Fruit fly (Drosophila melanogaster) whole organism, embryonic: Measurements from ENCODE around the gene ida.

ENCODE experiments used
- CG30020 ChIP-seq: fragments of 200-800 bp; optimal IDR thresholded peaks from 2 replicates; lab custom pipeline; 2019; ENCODE audit warnings: missing biosample characterization, mild to moderate bottlenecking, missing genetic modification characterization, moderate library complexity
- HmgZ ChIP-seq: fragments of 200-800 bp; sonication (Bioruptor generic); optimal IDR thresholded peaks from 2 replicates; lab custom pipeline; 2018; ENCODE audit warnings: missing biosample characterization, mild to moderate bottlenecking, missing genetic modification characterization
- chm ChIP-seq: fragments of 200-800 bp; sonication (Bioruptor generic); IDR thresholded peaks from 2 replicates; pipeline ENCODE4 v1.3.6; 2022; ENCODE audit warnings: missing biosample characterization, missing genetic modification characterization
- gro ChIP-seq: fragments of 200-800 bp; sonication (Bioruptor generic); optimal IDR thresholded peaks from 2 replicates; lab custom pipeline; 2016; ENCODE audit warnings: missing biosample characterization, missing genetic modification characterization
- slou ChIP-seq: fragments of 200-800 bp; sonication (Bioruptor generic); optimal IDR thresholded peaks from 3 replicates; lab custom pipeline; 2016; ENCODE audit warnings: missing biosample characterization, missing genetic modification characterization

- TF ChIP-seq CG30020 (no peak), HmgZ (tag; lab: Kevin White, UChicago) (no peak), chm (GFP tag; lab: Robert Waterston, UW) (no peak), gro (GFP tag; lab: Kevin White, UChicago) (no peak), slou (GFP tag; lab: Kevin White, UChicago) (no peak)
These were observed 10.7 kb upstream of the ida start for dm6 chr3L:3894413-3894812.
